Worm (Caenorhabditis elegans): ENCODE results near the gene F08D12.2.

F08D12.2 gene

ce11 chrII:2787031-2787512 is 5.6 kb downstream of the F08D12.2 start, which contains the start of the genes F08D12.12 and srpa-72 (continued):
- TF ChIP-seq gei-8 (GFP tag; optimal IDR thresholded peaks at IDR 0.05) (no peak), arid-1 (GFP tag; conservative IDR thresholded peaks at IDR 0.05) (no peak), madf-9 (GFP tag; conservative IDR thresholded peaks at IDR 0.05) (no peak), dve-1 (tag; optimal IDR thresholded peaks at IDR 0.05; ENCODE audit: insufficient read depth) (no peak), ctbp-1 (GFP tag; IDR thresholded peaks at IDR 0.05) (no peak), zag-1 (tag; optimal IDR thresholded peaks at IDR 0.05) (no peak), pqm-1 (tag; optimal IDR thresholded peaks at IDR 0.05) (no peak), snpc-1.2 (GFP tag; IDR thresholded peaks at IDR 0.05) (no peak), ceh-28 (tag; optimal IDR thresholded peaks at IDR 0.05) (no peak), hlh-30 (tag; optimal IDR thresholded peaks at IDR 0.05; ENCODE audit: insufficient read depth) (no peak), ceh-82 (tag; optimal IDR thresholded peaks at IDR 0.05) (no peak), duxl-1 (tag; optimal IDR thresholded peaks at IDR 0.05; ENCODE audit: poor library complexity) (no peak), spr-1 (tag; optimal IDR thresholded peaks at IDR 0.05) (no peak), nhr-77 (tag; optimal IDR thresholded peaks at IDR 0.05) (no peak), ZK337.2 (GFP tag; IDR thresholded peaks at IDR 0.05) (no peak)

- TF ChIP-seq fos-1 (tag; optimal IDR thresholded peaks at IDR 0.05) (no peak), unc-62 (GFP tag; optimal IDR thresholded peaks at IDR 0.05 in 1 of 2) (peak in 1 of 2 experiments; percentile 81), unc-62 (tag; optimal IDR thresholded peaks at IDR 0.05) (no peak), nhr-41 (GFP tag; IDR thresholded peaks at IDR 0.05) (no peak), set-16 (GFP tag; IDR thresholded peaks at IDR 0.05) (peak; percentile 76)
Measured at ce11 chrII:2787849-2788248, 6.4 kb downstream of the F08D12.2 start.

- TF ChIP-seq nhr-102 (tag; optimal IDR thresholded peaks at IDR 0.05) (no peak), nhr-48 (tag; optimal IDR thresholded peaks at IDR 0.05) (no peak), snpc-1.2 (GFP tag; IDR thresholded peaks at IDR 0.05) (no peak), hif-1 (tag; optimal IDR thresholded peaks at IDR 0.05) (no peak), daf-19 (GFP tag; conservative IDR thresholded peaks at IDR 0.05) (no peak), set-16 (GFP tag; IDR thresholded peaks at IDR 0.05) (peak; percentile 56)
Measured at ce11 chrII:2791693-2792092, 10.2 kb downstream of the F08D12.2 start.

ce11 chrII:2795413-2795812 is 14.0 kb downstream of the F08D12.2 start:
- TF ChIP-seq lin-29 (GFP tag; IDR thresholded peaks at IDR 0.05) (no peak), php-3 (GFP tag; IDR thresholded peaks at IDR 0.05) (no peak), lin-1 (GFP tag; IDR thresholded peaks at IDR 0.05) (no peak), unc-62 (GFP tag; optimal IDR thresholded peaks at IDR 0.05 in 1 of 2) (peak in 1 of 2 experiments; percentile 51), unc-62 (tag; optimal IDR thresholded peaks at IDR 0.05) (no peak), ceh-28 (tag; optimal IDR thresholded peaks at IDR 0.05) (peak; percentile 75)

- TF ChIP-seq nhr-76 (tag; optimal IDR thresholded peaks at IDR 0.05) (no peak), set-16 (GFP tag; IDR thresholded peaks at IDR 0.05) (peak; percentile 48; the same call in 1 of the 2 replicates)
Measured at ce11 chrII:2796431-2796830, 15.0 kb downstream of the F08D12.2 start.

- TF ChIP-seq php-3 (GFP tag; IDR thresholded peaks at IDR 0.05) (no peak), dmd-8 (GFP tag; IDR thresholded peaks at IDR 0.05) (no peak), madf-5 (GFP tag; IDR thresholded peaks at IDR 0.05) (no peak), aha-1 (tag) (peak; percentile 79), R02D3.7 (tag; optimal IDR thresholded peaks at IDR 0.05) (no peak)
Measured at ce11 chrII:2797951-2798350, 16.5 kb downstream of the F08D12.2 start.

Data from whole organism, L4 larva.